Worm (Caenorhabditis elegans) whole organism, L2 larva: Measurements from ENCODE around the gene C01G12.9.
A peak's percentile ranks its signal among the peaks of the same experiment; 100 is the strongest.

Source experiments
- F13H6.1 ChIP-seq: sonication (generic microtip); optimal IDR thresholded peaks from 2 replicates; lab custom pipeline; 2016; ENCODE audit warnings: missing genetic modification characterization, missing compliant biosample characterization
- R02D3.7 ChIP-seq: fragments of 150-350 bp; optimal IDR thresholded peaks from 2 replicates; lab custom pipeline; 2014; ENCODE audit warnings: missing biosample characterization, missing genetic modification characterization
- ZK546.5 ChIP-seq: sonication (generic microtip); optimal IDR thresholded peaks from 2 replicates; lab custom pipeline; 2017; ENCODE audit warnings: missing biosample characterization, missing genetic modification characterization
- alr-1 ChIP-seq: fragments of 150-350 bp; optimal IDR thresholded peaks from 2 replicates; lab custom pipeline; 2014; ENCODE audit warnings: missing biosample characterization, missing genetic modification characterization
- ama-1 ChIP-seq: fragments of 150-350 bp; optimal IDR thresholded peaks from 2 replicates; lab custom pipeline; 2018; ENCODE audit warnings: inconsistent platforms
- blmp-1 ChIP-seq: sonication (generic microtip); optimal IDR thresholded peaks from 2 replicates; lab custom pipeline; 2017; ENCODE audit warnings: missing genetic modification characterization, mild to moderate bottlenecking, missing compliant biosample characterization, antibody characterized with exemption, moderate library complexity; ENCODE audit not compliant: insufficient read depth
- ceh-16 ChIP-seq: fragments of 150-350 bp; optimal IDR thresholded peaks from 2 replicates; lab custom pipeline; 2014; ENCODE audit warnings: missing biosample characterization, missing genetic modification characterization
- ceh-82 ChIP-seq: fragments of 150-350 bp; optimal IDR thresholded peaks from 2 replicates; lab custom pipeline; 2014; ENCODE audit warnings: missing biosample characterization, missing genetic modification characterization
- crh-2 ChIP-seq: sonication (generic microtip); optimal IDR thresholded peaks from 2 replicates; lab custom pipeline; 2017; ENCODE audit warnings: missing biosample characterization, missing genetic modification characterization
- dmd-4 ChIP-seq: sonication (generic microtip); optimal IDR thresholded peaks from 2 replicates; lab custom pipeline; 2017; ENCODE audit warnings: missing biosample characterization, missing genetic modification characterization
- elt-1 ChIP-seq: fragments of 150-350 bp; optimal IDR thresholded peaks from 2 replicates; lab custom pipeline; 2014; ENCODE audit warnings: missing biosample characterization, missing genetic modification characterization
- elt-3 ChIP-seq: sonication (generic microtip); optimal IDR thresholded peaks from 2 replicates; lab custom pipeline; 2017; ENCODE audit warnings: missing biosample characterization, missing genetic modification characterization
- lin-39 ChIP-seq: fragments of 150-350 bp; optimal IDR thresholded peaks from 2 replicates; lab custom pipeline; 2014; ENCODE audit warnings: missing biosample characterization, missing genetic modification reagents, missing genetic modification characterization
- lsy-2 ChIP-seq, 2 experiments: fragments of 150-350 bp in 1 of 2; sonication (generic microtip) in 1 of 2; optimal IDR thresholded peaks; 2 replicates each; lab custom pipeline; 2014 to 2017; ENCODE audit warnings: missing biosample characterization in 2 of 2, missing genetic modification characterization in 2 of 2
- mab-5 ChIP-seq: fragments of 150-350 bp; optimal IDR thresholded peaks from 2 replicates; lab custom pipeline; 2014; ENCODE audit warnings: missing biosample characterization, missing genetic modification characterization
- mbf-1 ChIP-seq: sonication (generic microtip); optimal IDR thresholded peaks from 2 replicates; lab custom pipeline; 2017; ENCODE audit warnings: missing biosample characterization, missing genetic modification characterization
- mdl-1 ChIP-seq, 2 experiments: fragments of 150-350 bp in 1 of 2; sonication (generic microtip) in 1 of 2; optimal IDR thresholded peaks; 2 replicates each; lab custom pipeline; 2017; ENCODE audit warnings: missing biosample characterization in 2 of 2, missing genetic modification characterization in 2 of 2
- nhr-10 ChIP-seq: sonication (generic microtip); optimal IDR thresholded peaks from 2 replicates; lab custom pipeline; 2017; ENCODE audit warnings: missing biosample characterization, missing genetic modification characterization
- nhr-11 ChIP-seq: fragments of 150-350 bp; optimal IDR thresholded peaks from 2 replicates; lab custom pipeline; 2014; ENCODE audit warnings: missing biosample characterization, missing genetic modification characterization
- nhr-12 ChIP-seq: fragments of 150-350 bp; optimal IDR thresholded peaks from 2 replicates; lab custom pipeline; 2014; ENCODE audit warnings: missing biosample characterization, missing genetic modification characterization
- nhr-21 ChIP-seq: fragments of 150-350 bp; optimal IDR thresholded peaks from 2 replicates; lab custom pipeline; 2014; ENCODE audit warnings: missing biosample characterization, missing genetic modification characterization
- nhr-23 ChIP-seq: fragments of 150-350 bp; optimal IDR thresholded peaks from 2 replicates; lab custom pipeline; 2014; ENCODE audit warnings: missing biosample characterization, missing genetic modification reagents, missing genetic modification characterization
- nhr-237 ChIP-seq: fragments of 150-350 bp; optimal IDR thresholded peaks from 2 replicates; lab custom pipeline; 2014; ENCODE audit warnings: missing biosample characterization, missing genetic modification characterization
- nhr-25 ChIP-seq: fragments of 150-350 bp; sonication (generic microtip); optimal IDR thresholded peaks from 3 replicates; lab custom pipeline; 2014; ENCODE audit warnings: missing biosample characterization, missing genetic modification characterization
- nhr-6 ChIP-seq: fragments of 150-350 bp; optimal IDR thresholded peaks from 2 replicates; lab custom pipeline; 2014; ENCODE audit warnings: missing biosample characterization, missing genetic modification characterization
- nhr-77 ChIP-seq: fragments of 150-350 bp; optimal IDR thresholded peaks from 2 replicates; lab custom pipeline; 2014; ENCODE audit warnings: missing biosample characterization, missing genetic modification characterization
- peb-1 ChIP-seq: fragments of 150-350 bp; optimal IDR thresholded peaks from 2 replicates; lab custom pipeline; 2014; ENCODE audit warnings: missing biosample characterization, missing genetic modification characterization
- sma-3 ChIP-seq: sonication (generic microtip); optimal IDR thresholded peaks from 2 replicates; lab custom pipeline; 2016; ENCODE audit warnings: missing genetic modification reagents, missing genetic modification characterization, missing compliant biosample characterization
- sma-9 ChIP-seq, 2 experiments: fragments of 150-350 bp in 1 of 2; sonication (generic microtip) in 1 of 2; optimal IDR thresholded peaks; 2 replicates each; lab custom pipeline; 2014 to 2016; ENCODE audit warnings: missing genetic modification characterization in 2 of 2, mild to moderate bottlenecking in 1 of 2, missing biosample characterization in 1 of 2, missing compliant biosample characterization in 1 of 2, missing genetic modification reagents in 1 of 2, moderate library complexity in 1 of 2
- snpc-4 ChIP-seq: fragments of 150-350 bp; optimal IDR thresholded peaks from 2 replicates; lab custom pipeline; 2014; ENCODE audit warnings: missing biosample characterization, missing genetic modification characterization
- unc-55 ChIP-seq: fragments of 150-350 bp; sonication (generic microtip); optimal IDR thresholded peaks from 3 replicates; lab custom pipeline; 2014; ENCODE audit warnings: missing biosample characterization, missing genetic modification reagents, missing genetic modification characterization
- zag-1 ChIP-seq: fragments of 150-350 bp; optimal IDR thresholded peaks from 2 replicates; lab custom pipeline; 2014; ENCODE audit warnings: missing biosample characterization, missing genetic modification characterization
- ztf-1 ChIP-seq: fragments of 200-800 bp; sonication (Bioruptor generic); conservative IDR thresholded peaks from 2 replicates; pipeline ENCODE4 v1.3.6; 2022; ENCODE audit warnings: missing genetic modification characterization, missing compliant biosample characterization
- ztf-11 ChIP-seq: sonication (generic microtip); optimal IDR thresholded peaks from 2 replicates; lab custom pipeline; 2017; ENCODE audit warnings: missing biosample characterization, missing genetic modification characterization
- ztf-4 ChIP-seq: fragments of 150-350 bp; optimal IDR thresholded peaks from 2 replicates; lab custom pipeline; 2014; ENCODE audit warnings: missing biosample characterization, missing genetic modification characterization

C01G12.9 gene

DNA sequence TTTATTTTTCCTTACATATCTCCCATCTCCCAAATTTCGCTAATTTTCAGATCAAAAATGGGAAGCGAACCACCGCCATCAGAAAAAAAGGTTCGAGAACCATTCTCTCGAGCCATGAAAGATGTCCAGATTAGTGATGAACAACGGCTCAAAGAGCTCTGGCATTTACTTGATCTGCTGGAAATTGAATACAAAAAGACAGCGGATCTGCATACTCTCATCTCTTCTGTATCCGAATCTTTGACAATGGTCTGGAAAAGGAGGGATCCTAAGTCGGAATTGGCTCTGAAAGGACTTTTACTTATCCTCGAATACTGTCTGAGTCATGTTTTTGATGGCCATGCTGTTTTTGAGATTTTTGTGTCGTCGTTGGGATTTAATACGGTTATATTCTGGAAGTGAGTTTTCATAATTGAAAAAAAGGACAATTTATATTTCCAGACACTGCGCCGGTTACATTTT is 22.1 kb downstream of the C01G12.9 start, which contains the start of gene tps-2:
Gene tps-2 (plus strand): TSS at position 51 of the 462 bp plus-strand sequence.
- TF ChIP-seq nhr-77 (tag; lab: Kevin White, UChicago) (no peak), nhr-25 (no peak), zag-1 (no peak), ZK546.5 (tag; lab: Kevin White, UChicago) (no peak), ama-1 (peak; percentile 60), peb-1 (no peak), nhr-21 (tag; lab: Kevin White, UChicago) (no peak), alr-1 (tag; lab: Kevin White, UChicago) (no peak), nhr-10 (tag; lab: Kevin White, UChicago) (no peak)
- TF ChIP-seq, all 48 proteins: peak for 1

DNA sequence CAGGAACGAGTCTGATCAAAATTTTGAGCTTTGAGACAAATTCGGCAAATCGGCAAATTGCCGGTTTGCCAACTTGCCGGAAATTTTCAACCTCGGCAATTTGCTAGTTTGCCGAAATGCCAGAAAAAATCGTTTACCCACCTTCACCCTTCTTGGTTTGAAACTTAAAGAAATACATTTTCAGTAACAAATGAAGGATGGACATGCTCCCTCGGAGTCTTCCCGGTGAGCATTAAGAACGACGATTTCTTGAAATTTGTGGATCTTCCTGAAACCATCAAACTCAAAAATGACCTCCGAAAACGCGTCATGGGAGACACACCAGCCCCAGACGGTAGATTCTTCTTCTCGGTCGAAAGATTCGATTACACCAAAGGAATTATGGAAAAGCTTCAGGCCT is 23.9 kb downstream of the C01G12.9 start:
- TF ChIP-seq nhr-6 (no peak), lin-39 (no peak), ztf-1 (GFP tag; lab: Robert Waterston, UW) (no peak), blmp-1 (tag; lab: Kevin White, UChicago) (no peak), elt-3 (tag; lab: Kevin White, UChicago) (no peak), ceh-82 (tag; lab: Kevin White, UChicago) (no peak), zag-1 (no peak)

DNA sequence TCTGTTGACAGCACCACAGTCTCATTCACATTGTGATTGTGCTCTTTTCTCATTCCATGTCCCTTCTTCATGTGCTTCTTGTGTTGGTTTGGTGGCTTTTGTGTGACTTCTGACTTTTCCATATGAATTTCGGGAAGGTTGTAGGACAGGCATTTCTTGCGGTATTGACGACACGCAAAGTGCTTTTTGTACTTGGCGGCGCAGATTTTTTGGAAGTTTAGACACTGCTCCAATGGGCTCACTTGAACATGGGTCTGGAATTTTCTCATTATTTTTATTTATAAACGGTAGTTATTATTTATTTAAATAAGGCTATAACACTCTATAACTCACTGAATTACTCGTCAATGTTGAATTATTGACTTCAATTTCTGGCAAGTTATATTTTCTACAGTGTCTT is 25.4 kb downstream of the C01G12.9 start:
- TF ChIP-seq sma-9 (GFP tag; optimal IDR thresholded peaks at IDR 0.05; lab: Kevin White, UChicago) (no peak), sma-9 (tag; optimal IDR thresholded peaks at IDR 0.05; lab: Kevin White, UChicago) (no peak), F13H6.1 (no peak), unc-55 (GFP tag; lab: Kevin White, UChicago) (no peak), sma-3 (GFP tag; lab: Kevin White, UChicago) (no peak), mab-5 (tag; lab: Kevin White, UChicago) (no peak), mdl-1 (tag; optimal IDR thresholded peaks at IDR 0.05; lab: Kevin White, UChicago) (no peak), ZK546.5 (tag; lab: Kevin White, UChicago) (no peak), nhr-11 (tag; lab: Kevin White, UChicago) (no peak), lin-39 (no peak), nhr-12 (no peak), elt-1 (tag; lab: Kevin White, UChicago) (no peak), lsy-2 (tag; optimal IDR thresholded peaks at IDR 0.05; lab: Kevin White, UChicago) (no peak), nhr-25 (no peak), nhr-237 (tag; lab: Kevin White, UChicago) (no peak), snpc-4 (no peak)

DNA sequence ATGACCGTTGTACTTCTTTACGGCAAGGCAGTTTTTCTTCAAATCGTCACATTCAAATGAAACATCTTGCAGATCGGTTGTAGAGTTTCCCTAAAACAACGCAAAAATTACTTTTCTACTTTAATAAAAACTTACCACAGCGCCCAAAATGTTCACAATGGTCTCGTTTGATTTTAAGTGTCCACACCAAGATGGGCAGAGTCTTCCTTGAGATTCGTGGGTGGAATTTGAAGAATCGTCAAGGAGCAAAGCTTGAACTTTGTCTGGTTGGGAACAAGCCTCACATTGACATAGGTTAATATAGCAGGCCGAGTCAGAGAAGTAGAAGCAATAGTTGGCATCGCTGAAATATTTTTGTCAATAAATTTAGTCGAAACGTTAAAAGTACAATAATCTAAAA is 26.2 kb downstream of the C01G12.9 start:
- TF ChIP-seq ceh-16 (no peak), nhr-6 (peak; percentile 11)

- TF ChIP-seq nhr-10 (tag; lab: Kevin White, UChicago) (no peak), ama-1 (peak; percentile 53), ceh-16 (peak; percentile 31)
- TF ChIP-seq, all 48 proteins: peak for 2
Measured at ce11 chrII:14605479-14605878, 26.7 kb downstream of the C01G12.9 start, which contains the start of gene F19H8.2. Gene F19H8.2, minus strand, starts transcription at chrII:14605869.

ce11 chrII:14606172-14606571 is 27.4 kb downstream of the C01G12.9 start, which contains the start of gene arl-3:
Gene arl-3, plus strand, starts transcription at chrII:14606472.
- TF ChIP-seq mab-5 (tag; lab: Kevin White, UChicago) (no peak), sma-3 (GFP tag; lab: Kevin White, UChicago) (no peak), elt-1 (tag; lab: Kevin White, UChicago) (no peak), ama-1 (no peak), F13H6.1 (no peak), mdl-1 (tag; optimal IDR thresholded peaks at IDR 0.05; lab: Kevin White, UChicago) (no peak), alr-1 (tag; lab: Kevin White, UChicago) (no peak), unc-55 (GFP tag; lab: Kevin White, UChicago) (no peak), ztf-11 (tag; lab: Kevin White, UChicago) (no peak), dmd-4 (tag; lab: Kevin White, UChicago) (no peak), ztf-1 (GFP tag; lab: Robert Waterston, UW) (no peak), blmp-1 (tag; lab: Kevin White, UChicago) (no peak), crh-2 (no peak), lin-39 (no peak), ztf-4 (tag; lab: Kevin White, UChicago) (no peak), R02D3.7 (tag; lab: Kevin White, UChicago) (no peak), mbf-1 (tag; lab: Kevin White, UChicago) (no peak), nhr-23 (tag; lab: Kevin White, UChicago) (no peak), nhr-237 (tag; lab: Kevin White, UChicago) (no peak), ceh-82 (tag; lab: Kevin White, UChicago) (no peak)
